Worm (Caenorhabditis elegans) whole organism, L4 larva: ENCODE data around the gene ger-1.

Source experiments
- D1046.2 ChIP-seq: fragments of 200-800 bp; sonication (Bioruptor generic); IDR thresholded peaks from 2 replicates; pipeline ENCODE4 v1.3.6; 2022; ENCODE audit warnings: missing genetic modification characterization, missing compliant biosample characterization
- F49E8.2 ChIP-seq: sonication (generic microtip); optimal IDR thresholded peaks from 2 replicates; lab custom pipeline; 2016; ENCODE audit warnings: missing compliant biosample characterization, mild to moderate bottlenecking, missing genetic modification characterization, borderline replicate concordance
- R02D3.7 ChIP-seq: fragments of 150-350 bp; sonication (generic microtip); optimal IDR thresholded peaks from 3 replicates; lab custom pipeline; 2014; ENCODE audit warnings: missing biosample characterization, missing genetic modification characterization
- Y105C5A.15 ChIP-seq: fragments of 200-800 bp; sonication (Bioruptor generic); IDR thresholded peaks from 2 replicates; pipeline ENCODE4 v1.3.6; 2022; ENCODE audit warnings: missing genetic modification characterization, missing compliant biosample characterization
- aha-1 ChIP-seq: fragments of 150-350 bp; peaks from one replicate; lab custom pipeline; 2014; ENCODE audit warnings: missing biosample characterization, missing genetic modification characterization
- aly-2 ChIP-seq: sonication (generic microtip); optimal IDR thresholded peaks from 2 replicates; lab custom pipeline; 2018; ENCODE audit warnings: missing biosample characterization, missing genetic modification characterization
- arid-1 ChIP-seq: fragments of 200-800 bp; sonication (Bioruptor generic); conservative IDR thresholded peaks from 2 replicates; pipeline ENCODE4 v1.3.6; 2022; ENCODE audit warnings: missing genetic modification reagents, missing genetic modification characterization, missing compliant biosample characterization
- attf-4 ChIP-seq: sonication (generic microtip); optimal IDR thresholded peaks from 3 replicates; lab custom pipeline; 2017; ENCODE audit warnings: missing biosample characterization, missing genetic modification characterization
- ceh-20 ChIP-seq: fragments of 200-800 bp; sonication (Bioruptor generic); IDR thresholded peaks from 2 replicates; pipeline ENCODE4 v1.3.6; 2022; ENCODE audit warnings: missing genetic modification reagents, missing genetic modification characterization, missing compliant biosample characterization
- ces-1 ChIP-seq: fragments of 150-350 bp; sonication (generic microtip); optimal IDR thresholded peaks from 4 replicates; lab custom pipeline; 2014; ENCODE audit warnings: missing biosample characterization, missing genetic modification reagents, missing genetic modification characterization
- cey-2 ChIP-seq: sonication (generic microtip); optimal IDR thresholded peaks from 3 replicates; lab custom pipeline; 2017; ENCODE audit warnings: missing genetic modification characterization, mild to moderate bottlenecking, missing compliant biosample characterization, antibody characterized with exemption, borderline replicate concordance; ENCODE audit not compliant: insufficient read depth
- ctbp-1 ChIP-seq: fragments of 200-800 bp; sonication (Bioruptor generic); IDR thresholded peaks from 2 replicates; pipeline ENCODE4 v1.3.6; 2022; ENCODE audit warnings: missing genetic modification reagents, missing genetic modification characterization, missing compliant biosample characterization
- daf-16 ChIP-seq, 3 experiments: sonication (generic microtip); optimal IDR thresholded peaks; 2 replicates each; lab custom pipeline; 2016 to 2017; ENCODE audit warnings: missing genetic modification characterization in 3 of 3, missing genetic modification reagents in 3 of 3, mild to moderate bottlenecking in 2 of 3, missing compliant biosample characterization in 2 of 3, missing biosample characterization in 1 of 3, moderate library complexity in 1 of 3
- dmd-9 ChIP-seq: fragments of 200-800 bp; sonication (Bioruptor generic); IDR thresholded peaks from 2 replicates; pipeline ENCODE4 v1.3.6; 2022; ENCODE audit warnings: missing genetic modification reagents, missing genetic modification characterization, missing compliant biosample characterization
- duxl-1 ChIP-seq: sonication (generic microtip); optimal IDR thresholded peaks from 2 replicates; lab custom pipeline; 2016; ENCODE audit warnings: mild to moderate bottlenecking, missing genetic modification characterization, moderate library complexity, missing compliant biosample characterization; ENCODE audit not compliant: poor library complexity
- egl-27 ChIP-seq: sonication (generic microtip); optimal IDR thresholded peaks from 3 replicates; lab custom pipeline; 2017; ENCODE audit warnings: missing biosample characterization, missing genetic modification reagents, missing genetic modification characterization
- fkh-10 ChIP-seq: fragments of 150-350 bp; optimal IDR thresholded peaks from 2 replicates; lab custom pipeline; 2014; ENCODE audit warnings: missing biosample characterization, missing genetic modification reagents, missing genetic modification characterization
- gei-8 ChIP-seq: fragments of 200-800 bp; sonication (Bioruptor generic); optimal IDR thresholded peaks from 2 replicates; lab custom pipeline; 2018; ENCODE audit warnings: mild to moderate bottlenecking, missing genetic modification characterization, missing compliant biosample characterization
- hif-1 ChIP-seq, 2 experiments: sonication (generic microtip); optimal IDR thresholded peaks; 2 replicates each; lab custom pipeline; 2016 to 2017; ENCODE audit warnings: missing compliant biosample characterization in 2 of 2, missing genetic modification characterization in 2 of 2, missing genetic modification reagents in 2 of 2, missing genotype in 2 of 2, mild to moderate bottlenecking in 1 of 2
- hlh-30 ChIP-seq: sonication (generic microtip); optimal IDR thresholded peaks from 2 replicates; lab custom pipeline; 2017; ENCODE audit warnings: antibody characterized with exemption, mild to moderate bottlenecking, missing genetic modification characterization, missing compliant biosample characterization; ENCODE audit not compliant: insufficient read depth
- hmg-1.1 ChIP-seq: fragments of 200-800 bp; sonication (Bioruptor generic); IDR thresholded peaks from 2 replicates; pipeline ENCODE4 v1.3.6; 2022; ENCODE audit warnings: missing genetic modification reagents, missing genetic modification characterization, missing compliant biosample characterization
- lin-1 ChIP-seq: fragments of 200-800 bp; sonication (Bioruptor generic); IDR thresholded peaks from 2 replicates; pipeline ENCODE4 v1.3.6; 2022; ENCODE audit warnings: missing genetic modification reagents, missing genetic modification characterization, missing compliant biosample characterization
- lin-29 ChIP-seq: fragments of 200-800 bp; sonication (Bioruptor generic); IDR thresholded peaks from 2 replicates; pipeline ENCODE4 v1.3.6; 2022; ENCODE audit warnings: missing genetic modification reagents, missing genetic modification characterization, missing compliant biosample characterization
- madf-5 ChIP-seq, 2 experiments: fragments of 200-800 bp; sonication (Bioruptor generic); IDR thresholded peaks; 2 replicates each; pipeline ENCODE4 v1.3.6; 2022; ENCODE audit warnings: missing compliant biosample characterization in 2 of 2, missing genetic modification characterization in 2 of 2
- mxl-2 ChIP-seq: fragments of 200-800 bp; sonication (Bioruptor generic); conservative IDR thresholded peaks from 2 replicates; pipeline ENCODE4 v1.3.6; 2022; ENCODE audit warnings: missing genetic modification reagents, missing genetic modification characterization, missing compliant biosample characterization
- mxl-3 ChIP-seq: fragments of 200-800 bp; sonication (Bioruptor generic); optimal IDR thresholded peaks from 2 replicates; lab custom pipeline; 2018; ENCODE audit warnings: mild to moderate bottlenecking, missing genetic modification characterization, missing compliant biosample characterization
- nhr-102 ChIP-seq: sonication (generic microtip); optimal IDR thresholded peaks from 2 replicates; lab custom pipeline; 2016; ENCODE audit warnings: mild to moderate bottlenecking, missing genetic modification characterization, moderate library complexity, missing compliant biosample characterization
- nhr-25 ChIP-seq: sonication (generic microtip); optimal IDR thresholded peaks from 2 replicates; lab custom pipeline; 2017; ENCODE audit warnings: missing genetic modification characterization, mild to moderate bottlenecking, missing compliant biosample characterization, antibody characterized with exemption, moderate library complexity, borderline replicate concordance; ENCODE audit not compliant: insufficient read depth
- nhr-41 ChIP-seq: fragments of 200-800 bp; sonication (Bioruptor generic); IDR thresholded peaks from 2 replicates; pipeline ENCODE4 v1.3.6; 2022; ENCODE audit warnings: missing genetic modification reagents, missing genetic modification characterization, missing compliant biosample characterization
- nhr-42 ChIP-seq: fragments of 200-800 bp; sonication (Bioruptor generic); IDR thresholded peaks from 2 replicates; pipeline ENCODE4 v1.3.6; 2022; ENCODE audit warnings: missing genetic modification characterization, missing compliant biosample characterization
- rbr-2 ChIP-seq: sonication (generic microtip); optimal IDR thresholded peaks from 2 replicates; lab custom pipeline; 2016; ENCODE audit warnings: missing genotype, missing genetic modification characterization, missing compliant biosample characterization
- saeg-2 ChIP-seq: fragments of 200-800 bp; sonication (Bioruptor generic); IDR thresholded peaks from 2 replicates; pipeline ENCODE4 v1.3.6; 2022; ENCODE audit warnings: missing genetic modification reagents, missing genetic modification characterization, missing compliant biosample characterization
- sdz-12 ChIP-seq: fragments of 200-800 bp; sonication (Bioruptor generic); optimal IDR thresholded peaks from 2 replicates; lab custom pipeline; 2018; ENCODE audit warnings: mild to moderate bottlenecking, missing genetic modification characterization, missing compliant biosample characterization
- skn-1 ChIP-seq: fragments of 150-350 bp; optimal IDR thresholded peaks from 2 replicates; lab custom pipeline; 2014; ENCODE audit warnings: missing biosample characterization, missing genetic modification characterization
- snpc-1.2 ChIP-seq: fragments of 200-800 bp; sonication (Bioruptor generic); IDR thresholded peaks from 2 replicates; pipeline ENCODE4 v1.3.6; 2022; ENCODE audit warnings: missing genetic modification reagents, missing genetic modification characterization, missing compliant biosample characterization
- spr-3 ChIP-seq: fragments of 200-800 bp; sonication (Bioruptor generic); optimal IDR thresholded peaks from 2 replicates; lab custom pipeline; 2018; ENCODE audit warnings: mild to moderate bottlenecking, missing genetic modification characterization, missing compliant biosample characterization
- tag-97 ChIP-seq: fragments of 200-800 bp; sonication (Bioruptor generic); IDR thresholded peaks from 2 replicates; pipeline ENCODE4 v1.3.6; 2022; ENCODE audit warnings: missing genetic modification characterization, missing compliant biosample characterization
- unc-62 ChIP-seq, 3 experiments: fragments of 150-350 bp in 1 of 3; sonication (generic microtip); optimal IDR thresholded peaks in 2 of 3; peaks in 1 of 3; 1 replicate in 1 of 3; 2 replicates in 2 of 3; lab custom pipeline; 2014 to 2017; ENCODE audit warnings: missing biosample characterization in 3 of 3, missing genetic modification characterization in 3 of 3, missing genetic modification reagents in 3 of 3, missing genotype in 1 of 3
- vab-7 ChIP-seq: fragments of 200-800 bp; sonication (Bioruptor generic); IDR thresholded peaks from 2 replicates; pipeline ENCODE4 v1.3.6; 2022; ENCODE audit warnings: missing genetic modification reagents, missing genetic modification characterization, missing compliant biosample characterization
- zag-1 ChIP-seq: fragments of 150-350 bp; optimal IDR thresholded peaks from 2 replicates; lab custom pipeline; 2014; ENCODE audit warnings: missing biosample characterization, missing genetic modification characterization
- zip-2 ChIP-seq: fragments of 150-350 bp; optimal IDR thresholded peaks from 2 replicates; lab custom pipeline; 2014; ENCODE audit warnings: missing biosample characterization, missing genetic modification characterization

Gene ger-1

DNA sequence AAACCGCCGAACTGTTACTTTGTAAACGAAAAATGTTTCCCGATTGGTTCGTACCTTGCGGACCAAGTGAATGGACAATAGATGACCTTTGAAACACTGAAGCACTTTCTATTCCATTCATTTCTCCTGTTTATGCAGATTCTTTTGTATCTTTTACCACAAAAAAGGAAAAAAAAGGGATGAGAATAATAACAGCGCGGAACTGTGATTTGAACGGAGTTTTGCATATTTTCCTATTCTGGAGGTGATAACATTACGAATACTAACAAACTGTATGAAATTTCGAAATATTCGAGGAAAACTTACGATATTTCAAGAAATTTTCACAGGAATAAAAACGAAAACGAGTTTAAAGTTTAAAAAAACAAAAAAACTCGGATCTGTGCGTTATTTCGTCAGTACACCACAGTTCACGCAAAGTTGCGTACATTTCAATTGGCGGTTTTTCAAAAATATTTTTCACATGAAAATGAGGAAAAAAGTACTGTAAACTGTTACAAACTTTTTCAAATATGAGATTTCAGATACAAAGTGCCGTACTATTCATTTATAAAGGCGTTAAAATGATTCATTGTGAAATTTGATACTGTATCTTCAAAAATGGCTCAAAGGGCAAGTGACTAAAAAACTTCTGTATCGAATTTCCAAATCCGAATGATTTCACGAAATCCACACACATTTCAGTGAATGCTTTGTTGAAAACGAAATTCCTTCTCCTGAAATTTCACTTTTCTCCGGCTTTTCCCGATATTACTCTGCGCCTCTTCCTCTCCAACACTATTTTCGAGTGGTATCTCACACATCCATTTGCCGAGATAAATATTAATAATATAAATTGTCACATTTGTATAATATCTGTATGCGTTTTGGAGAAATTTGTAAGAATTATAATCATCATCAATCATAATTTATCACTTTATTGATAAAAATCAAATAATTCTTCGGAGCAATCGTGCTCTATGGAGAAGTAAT lies 32.7 kb downstream of the ger-1 start:
- TF ChIP-seq skn-1 (tag; lab: Kevin White, UChicago) (no peak), unc-62 (GFP tag; optimal IDR thresholded peaks at IDR 0.05 in 1 of 2; lab: Kevin White, UChicago) (peak in 1 of 2 experiments; percentile 57), unc-62 (tag; optimal IDR thresholded peaks at IDR 0.05; lab: Kevin White, UChicago) (no peak), aha-1 (tag; lab: Kevin White, UChicago) (peak; percentile 97), hmg-1.1 (GFP tag; lab: Robert Waterston, UW) (no peak), rbr-2 (tag; lab: Kevin White, UChicago) (no peak), saeg-2 (GFP tag; lab: Robert Waterston, UW) (no peak), arid-1 (no peak), zag-1 (tag; lab: Kevin White, UChicago) (no peak), lin-1 (GFP tag; lab: Robert Waterston, UW) (no peak), nhr-42 (no peak), nhr-102 (tag; lab: Kevin White, UChicago) (no peak), gei-8 (GFP tag; lab: Kevin White, UChicago) (no peak), hlh-30 (tag; lab: Kevin White, UChicago) (no peak), daf-16 (GFP tag; optimal IDR thresholded peaks at IDR 0.05; lab: Kevin White, UChicago) (no peak), daf-16 (tag; optimal IDR thresholded peaks at IDR 0.05; lab: Kevin White, UChicago) (no peak), duxl-1 (tag; lab: Kevin White, UChicago) (no peak)
- TF ChIP-seq, all 104 proteins: peak for 2

DNA sequence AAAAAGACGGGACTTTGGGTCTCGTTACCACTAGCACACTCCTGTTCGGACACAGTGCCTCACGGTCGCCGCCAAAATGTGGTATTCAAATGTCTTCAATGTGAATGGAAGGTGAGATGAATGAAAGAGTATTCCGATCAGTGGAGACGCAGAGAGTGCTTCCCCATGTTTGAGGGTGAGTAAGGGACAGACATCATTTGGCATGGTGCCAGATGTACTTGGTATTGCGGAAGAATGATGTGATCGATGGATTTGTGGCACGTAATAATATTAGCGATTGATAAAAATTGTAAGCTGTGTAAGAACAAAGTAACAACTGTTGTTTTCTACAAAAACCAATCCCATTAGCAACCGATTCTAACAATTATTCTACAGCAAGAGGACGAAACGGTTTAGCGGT lies 35.2 kb downstream of the ger-1 start:
- TF ChIP-seq unc-62 (GFP tag; optimal IDR thresholded peaks at IDR 0.05 in 1 of 2; lab: Kevin White, UChicago) = peak in 1 of 2 experiments; percentile 95
- no peak for TF ChIP-seq unc-62 (tag; optimal IDR thresholded peaks at IDR 0.05; lab: Kevin White, UChicago)
- TF ChIP-seq mxl-2 (GFP tag; lab: Robert Waterston, UW) = no peak
- TF ChIP-seq cey-2 (tag; lab: Kevin White, UChicago) = no peak
- no peak for TF ChIP-seq ctbp-1 (GFP tag; lab: Robert Waterston, UW)
- no peak for TF ChIP-seq sdz-12 (GFP tag; lab: Kevin White, UChicago)
- TF ChIP-seq lin-29 (GFP tag; lab: Robert Waterston, UW) = no peak
- TF ChIP-seq R02D3.7 = no peak
- no peak for TF ChIP-seq spr-3 (GFP tag; lab: Kevin White, UChicago)
- TF ChIP-seq, all 104 proteins: peak for 1

DNA sequence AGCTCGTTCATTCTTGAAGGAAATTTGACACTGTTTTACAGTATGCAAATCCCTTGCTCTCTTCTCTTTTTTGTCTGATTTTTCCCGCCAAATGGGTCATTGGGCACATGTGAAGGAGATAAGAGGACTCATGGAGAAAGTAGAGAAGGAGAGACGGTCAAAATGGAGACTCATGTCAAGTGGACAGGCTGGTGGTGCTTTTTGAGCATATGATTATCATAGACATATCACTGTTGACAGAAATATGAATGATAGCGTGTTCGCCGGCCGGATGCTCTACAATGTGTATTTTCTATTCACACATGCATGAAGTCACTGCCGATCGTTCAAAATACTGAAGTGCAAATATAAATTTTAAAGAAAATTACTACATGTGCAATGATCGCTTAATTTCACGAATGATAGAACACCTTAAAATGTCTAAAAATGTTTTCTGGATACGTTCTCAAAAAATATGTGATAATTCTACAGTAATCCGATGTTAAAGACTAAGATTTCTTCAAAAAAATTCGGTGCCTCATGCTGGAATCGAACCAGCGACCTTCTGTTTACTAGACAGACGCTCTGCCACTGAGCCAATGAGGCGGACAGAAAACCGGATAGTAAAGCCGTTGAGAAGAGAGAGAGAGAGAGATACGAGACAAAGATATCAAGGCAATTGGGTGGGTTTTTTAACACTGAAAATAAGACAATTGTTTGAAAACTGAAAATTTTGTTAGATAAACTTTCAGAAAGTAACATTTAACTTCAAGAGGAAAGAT lies 37.1 kb downstream of the ger-1 start:
- no peak for TF ChIP-seq fkh-10 (GFP tag; lab: Kevin White, UChicago)
- no peak for TF ChIP-seq aly-2 (tag; lab: Kevin White, UChicago)
- TF ChIP-seq hif-1 (tag; optimal IDR thresholded peaks at IDR 0.05; lab: Kevin White, UChicago) = no peak
- TF ChIP-seq nhr-25 (tag; lab: Kevin White, UChicago) = no peak
- TF ChIP-seq ces-1 (GFP tag; lab: Kevin White, UChicago) = no peak
- TF ChIP-seq madf-5 (GFP tag; IDR thresholded peaks at IDR 0.05; lab: Robert Waterston, UW) = no peak
- no peak for TF ChIP-seq lin-29 (GFP tag; lab: Robert Waterston, UW)
- TF ChIP-seq tag-97 (GFP tag; lab: Robert Waterston, UW) = no peak
- no peak for TF ChIP-seq snpc-1.2
- no peak for TF ChIP-seq zip-2 (tag; lab: Kevin White, UChicago)
- TF ChIP-seq hlh-30 (tag; lab: Kevin White, UChicago) = peak; percentile 45
- no peak for TF ChIP-seq R02D3.7
- TF ChIP-seq D1046.2 (GFP tag; lab: Robert Waterston, UW) = no peak
- TF ChIP-seq dmd-9 (GFP tag; lab: Robert Waterston, UW) = no peak
- peak; percentile 51; the same call in 1 of the 2 replicates for TF ChIP-seq hmg-1.1 (GFP tag; lab: Robert Waterston, UW)
- TF ChIP-seq F49E8.2 (tag; lab: Kevin White, UChicago) = no peak
- 0 out of 2 replicates have a peak, but pooled peaks have one; percentile 28 for TF ChIP-seq vab-7 (GFP tag; lab: Robert Waterston, UW)
- TF ChIP-seq nhr-41 (GFP tag; lab: Robert Waterston, UW) = no peak
- no peak for TF ChIP-seq attf-4 (tag; lab: Kevin White, UChicago)
- TF ChIP-seq mxl-3 (GFP tag; lab: Kevin White, UChicago) = no peak
- TF ChIP-seq Y105C5A.15 = no peak
- no peak for TF ChIP-seq ceh-20 (GFP tag; lab: Robert Waterston, UW)
- TF ChIP-seq egl-27 (tag; lab: Kevin White, UChicago) = no peak
